Worm (Caenorhabditis elegans): ENCODE results near the gene cmk-1.

ce11 chrIV:1846451-1846850 is 22.2 kb downstream of the cmk-1 start:
- TF ChIP-seq elt-4 (tag; optimal IDR thresholded peaks at IDR 0.05): no peak
- TF ChIP-seq odd-2 (tag; optimal IDR thresholded peaks at IDR 0.05): no peak
- no peak for TF ChIP-seq sox-2 (GFP tag; IDR thresholded peaks at IDR 0.05)
- no peak for TF ChIP-seq ama-1 (optimal IDR thresholded peaks at IDR 0.05)
- TF ChIP-seq pha-4 (tag; optimal IDR thresholded peaks at IDR 0.05): no peak
- no peak for TF ChIP-seq fkh-6 (tag; optimal IDR thresholded peaks at IDR 0.05)
- TF ChIP-seq C38D4.7 (GFP tag; optimal IDR thresholded peaks at IDR 0.05): no peak
- TF ChIP-seq hlh-8 (tag; optimal IDR thresholded peaks at IDR 0.05): no peak
- TF ChIP-seq dmd-4 (tag; optimal IDR thresholded peaks at IDR 0.05; ENCODE audit: borderline replicate concordance): no peak
- TF ChIP-seq nhr-11 (tag; optimal IDR thresholded peaks at IDR 0.05): no peak
- no peak for TF ChIP-seq dve-1 (tag; optimal IDR thresholded peaks at IDR 0.05)

All from whole organism, late embryonic.